Worm (Caenorhabditis elegans) whole organism, L1 larva: ENCODE measurements around the gene actl-1.

ENCODE experiments used
- C04F5.9 ChIP-seq: sonication (generic microtip); optimal IDR thresholded peaks from 2 replicates; lab custom pipeline; 2016; ENCODE audit warnings: missing genetic modification characterization, missing compliant biosample characterization
- aha-1 ChIP-seq: fragments of 150-350 bp; optimal IDR thresholded peaks from 2 replicates; lab custom pipeline; 2014; ENCODE audit warnings: missing biosample characterization, missing genetic modification characterization
- alr-1 ChIP-seq: fragments of 200-800 bp; sonication (Bioruptor generic); optimal IDR thresholded peaks from 2 replicates; lab custom pipeline; 2018; ENCODE audit warnings: borderline replicate concordance, mild to moderate bottlenecking, missing genetic modification characterization, missing compliant biosample characterization
- aly-2 ChIP-seq: fragments of 150-350 bp; optimal IDR thresholded peaks from 2 replicates; lab custom pipeline; 2014; ENCODE audit warnings: missing biosample characterization, missing genetic modification characterization
- blmp-1 ChIP-seq: fragments of 150-350 bp; optimal IDR thresholded peaks from 2 replicates; lab custom pipeline; 2014; ENCODE audit warnings: missing biosample characterization, missing genetic modification characterization
- ces-1 ChIP-seq: fragments of 150-350 bp; optimal IDR thresholded peaks from 2 replicates; lab custom pipeline; 2014; ENCODE audit warnings: missing biosample characterization, missing genetic modification reagents, missing genetic modification characterization
- dsc-1 ChIP-seq: sonication (generic microtip); optimal IDR thresholded peaks from 2 replicates; lab custom pipeline; 2016; ENCODE audit warnings: mild to moderate bottlenecking, missing genetic modification characterization, missing compliant biosample characterization
- efl-1 ChIP-seq, 4 experiments: fragments of 150-350 bp; optimal IDR thresholded peaks in 3 of 4; peaks in 1 of 4; 1 replicate in 1 of 4; 2 replicates in 3 of 4; lab custom pipeline; 2014; ENCODE audit warnings: missing biosample characterization in 2 of 4, missing genetic modification characterization in 2 of 4, missing genetic modification reagents in 2 of 4
- egl-27 ChIP-seq, 2 experiments: fragments of 150-350 bp in 1 of 2; sonication (generic microtip); optimal IDR thresholded peaks; 3 replicates each; lab custom pipeline; 2017 to 2018; ENCODE audit warnings: missing biosample characterization in 2 of 2, missing genetic modification characterization in 2 of 2, missing genetic modification reagents in 2 of 2
- elt-2 ChIP-seq: sonication (generic microtip); optimal IDR thresholded peaks from 2 replicates; lab custom pipeline; 2016; ENCODE audit warnings: missing genetic modification characterization, mild to moderate bottlenecking, inconsistent platforms, missing compliant biosample characterization, missing genetic modification reagents
- elt-3 ChIP-seq, 6 experiments: fragments of 150-350 bp in 1 of 6; sonication (generic microtip); optimal IDR thresholded peaks; 2 replicates each; lab custom pipeline; 2017 to 2018; ENCODE audit warnings: missing biosample characterization in 6 of 6, missing genetic modification characterization in 6 of 6, inconsistent platforms in 1 of 6
- fkh-10 ChIP-seq: sonication (generic microtip); optimal IDR thresholded peaks from 2 replicates; lab custom pipeline; 2017; ENCODE audit warnings: missing biosample characterization, missing genetic modification reagents, missing genetic modification characterization
- fkh-4 ChIP-seq: sonication (generic microtip); optimal IDR thresholded peaks from 2 replicates; lab custom pipeline; 2016; ENCODE audit warnings: missing compliant biosample characterization, missing genetic modification characterization, borderline replicate concordance
- fkh-8 ChIP-seq: sonication (generic microtip); optimal IDR thresholded peaks from 2 replicates; lab custom pipeline; 2016; ENCODE audit warnings: mild to moderate bottlenecking, missing genetic modification characterization, missing compliant biosample characterization
- lin-14 ChIP-seq: fragments of 200-800 bp; sonication (Bioruptor generic); optimal IDR thresholded peaks from 2 replicates; lab custom pipeline; 2018; ENCODE audit warnings: mild to moderate bottlenecking, missing genetic modification characterization, moderate library complexity, missing compliant biosample characterization
- lin-35 ChIP-seq, 2 experiments: fragments of 150-350 bp; optimal IDR thresholded peaks; 2 replicates each; lab custom pipeline; 2014; ENCODE audit warnings: missing biosample characterization in 2 of 2, missing genetic modification characterization in 2 of 2, missing genetic modification reagents in 2 of 2
- lir-3 ChIP-seq: sonication (generic microtip); optimal IDR thresholded peaks from 2 replicates; lab custom pipeline; 2016; ENCODE audit warnings: mild to moderate bottlenecking, missing genetic modification characterization, moderate library complexity, missing compliant biosample characterization; ENCODE audit not compliant: poor library complexity
- lsy-2 ChIP-seq, 2 experiments: fragments of 150-350 bp; optimal IDR thresholded peaks; 2 replicates each; lab custom pipeline; 2014; ENCODE audit warnings: missing biosample characterization in 2 of 2, missing genetic modification characterization in 2 of 2
- mab-9 ChIP-seq: fragments of 200-800 bp; sonication (Bioruptor generic); IDR thresholded peaks from 2 replicates; pipeline ENCODE4 v1.3.6; 2022; ENCODE audit warnings: missing genetic modification reagents, missing genetic modification characterization, missing compliant biosample characterization
- mdl-1 ChIP-seq, 2 experiments: fragments of 150-350 bp; optimal IDR thresholded peaks; 2 replicates each; lab custom pipeline; 2014 to 2017; ENCODE audit warnings: missing biosample characterization in 2 of 2, missing genetic modification characterization in 2 of 2, inconsistent platforms in 1 of 2
- mep-1 ChIP-seq: fragments of 150-350 bp; optimal IDR thresholded peaks from 2 replicates; lab custom pipeline; 2014; ENCODE audit warnings: missing biosample characterization, missing genetic modification characterization
- nhr-11 ChIP-seq: fragments of 150-350 bp; optimal IDR thresholded peaks from 2 replicates; lab custom pipeline; 2014; ENCODE audit warnings: missing biosample characterization, missing genetic modification characterization
- nhr-12 ChIP-seq: sonication (generic microtip); optimal IDR thresholded peaks from 2 replicates; lab custom pipeline; 2017; ENCODE audit warnings: missing biosample characterization, missing genetic modification characterization
- nhr-19 ChIP-seq: fragments of 200-800 bp; sonication (Bioruptor generic); conservative IDR thresholded peaks from 2 replicates; pipeline ENCODE4 v1.3.6; 2022; ENCODE audit warnings: missing genetic modification characterization, missing compliant biosample characterization
- nhr-20 ChIP-seq: sonication (generic microtip); optimal IDR thresholded peaks from 2 replicates; lab custom pipeline; 2016; ENCODE audit warnings: mild to moderate bottlenecking, missing genetic modification characterization, missing compliant biosample characterization
- nhr-47 ChIP-seq: sonication (generic microtip); optimal IDR thresholded peaks from 2 replicates; lab custom pipeline; 2016; ENCODE audit warnings: mild to moderate bottlenecking, missing genetic modification characterization, moderate library complexity, missing compliant biosample characterization
- nhr-71 ChIP-seq: sonication (generic microtip); optimal IDR thresholded peaks from 2 replicates; lab custom pipeline; 2016; ENCODE audit warnings: mild to moderate bottlenecking, missing genetic modification characterization, moderate library complexity, missing compliant biosample characterization
- nhr-85 ChIP-seq: sonication (generic microtip); peaks from one replicate; lab custom pipeline; 2016; ENCODE audit warnings: missing genetic modification characterization, inconsistent platforms, missing compliant biosample characterization
- nhr-90 ChIP-seq: sonication (generic microtip); optimal IDR thresholded peaks from 2 replicates; lab custom pipeline; 2016; ENCODE audit warnings: mild to moderate bottlenecking, missing genetic modification characterization, missing compliant biosample characterization; ENCODE audit not compliant: poor library complexity
- pqm-1 ChIP-seq: sonication (generic microtip); optimal IDR thresholded peaks from 3 replicates; lab custom pipeline; 2017; ENCODE audit warnings: missing biosample characterization, missing genetic modification characterization
- rnt-1 ChIP-seq: sonication (generic microtip); optimal IDR thresholded peaks from 2 replicates; lab custom pipeline; 2016; ENCODE audit warnings: mild to moderate bottlenecking, missing genetic modification characterization, moderate library complexity, missing compliant biosample characterization
- skn-1 ChIP-seq: fragments of 150-350 bp; optimal IDR thresholded peaks from 2 replicates; lab custom pipeline; 2014; ENCODE audit warnings: missing biosample characterization, missing genetic modification characterization
- snpc-4 ChIP-seq: fragments of 150-350 bp; optimal IDR thresholded peaks from 2 replicates; lab custom pipeline; 2014; ENCODE audit warnings: missing biosample characterization, missing genetic modification characterization
- sox-4 ChIP-seq: sonication (generic microtip); optimal IDR thresholded peaks from 2 replicates; lab custom pipeline; 2016; ENCODE audit warnings: missing genetic modification characterization, missing compliant biosample characterization
- sptf-1 ChIP-seq: fragments of 150-350 bp; optimal IDR thresholded peaks from 2 replicates; lab custom pipeline; 2014; ENCODE audit warnings: missing biosample characterization, missing genetic modification characterization
- tlp-1 ChIP-seq: fragments of 150-350 bp; optimal IDR thresholded peaks from 2 replicates; lab custom pipeline; 2014; ENCODE audit warnings: missing biosample characterization, missing genetic modification characterization
- unc-98 ChIP-seq: fragments of 200-800 bp; sonication (Bioruptor generic); IDR thresholded peaks from 2 replicates; pipeline ENCODE4 v1.3.6; 2022; ENCODE audit warnings: missing genetic modification characterization, missing compliant biosample characterization
- zip-4 ChIP-seq: fragments of 200-800 bp; sonication (Bioruptor generic); optimal IDR thresholded peaks from 2 replicates; lab custom pipeline; 2018; ENCODE audit warnings: mild to moderate bottlenecking, missing genetic modification characterization, moderate library complexity, missing compliant biosample characterization
- ztf-11 ChIP-seq, 2 experiments: sonication (generic microtip); optimal IDR thresholded peaks; 2 replicates each; lab custom pipeline; 2016 to 2017; ENCODE audit warnings: missing genetic modification characterization in 2 of 2, missing biosample characterization in 1 of 2, missing compliant biosample characterization in 1 of 2

Gene actl-1

ce11 chrX:6517025-6517770, 17.6 kb upstream of the actl-1 start:
- TF ChIP-seq lir-3 (tag; lab: Kevin White, UChicago) = no peak
- TF ChIP-seq elt-2 (tag; lab: Kevin White, UChicago) = peak; percentile 95
- TF ChIP-seq aly-2 = no peak
- peak; percentile 42 for TF ChIP-seq nhr-71
- TF ChIP-seq lin-35 (GFP tag; optimal IDR thresholded peaks at IDR 0.05; lab: Kevin White, UChicago) = peak in 1 of 2 experiments; percentile 26
- TF ChIP-seq pqm-1 (tag; lab: Kevin White, UChicago) = no peak
- no peak for TF ChIP-seq lsy-2 (tag; optimal IDR thresholded peaks at IDR 0.05; lab: Kevin White, UChicago)
- TF ChIP-seq alr-1 (tag; lab: Kevin White, UChicago) = no peak
- no peak for TF ChIP-seq tlp-1
- TF ChIP-seq nhr-19 (GFP tag; lab: Robert Waterston, UW) = no peak
- TF ChIP-seq ces-1 (GFP tag; lab: Kevin White, UChicago) = no peak

DNA sequence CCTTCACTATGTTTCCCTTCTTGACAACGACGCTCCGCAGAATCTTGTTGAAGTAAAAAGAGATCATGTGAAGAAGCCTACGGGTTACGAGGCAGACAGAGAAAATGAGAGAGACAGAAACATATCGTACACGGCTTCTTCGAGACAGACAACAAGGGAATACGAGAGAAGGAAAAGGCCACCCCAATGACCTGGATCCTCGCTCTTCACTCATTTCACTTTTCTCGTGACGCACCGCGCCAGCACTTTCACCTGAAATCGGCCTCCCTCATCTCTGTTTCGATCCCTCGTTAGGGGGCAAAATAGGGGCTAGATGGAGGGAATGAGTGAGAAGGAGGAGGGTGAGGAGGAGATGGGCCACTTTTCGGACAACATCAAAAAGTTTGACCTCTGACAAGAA, 15.6 kb upstream of the actl-1 start:
- TF ChIP-seq sox-4 (tag; lab: Kevin White, UChicago) (no peak), fkh-8 (tag; lab: Kevin White, UChicago) (no peak), mdl-1 (tag; optimal IDR thresholded peaks at IDR 0.05; lab: Kevin White, UChicago) (no peak), fkh-4 (tag; lab: Kevin White, UChicago) (no peak), egl-27 (tag; optimal IDR thresholded peaks at IDR 0.05; lab: Kevin White, UChicago) (no peak), rnt-1 (no peak), blmp-1 (peak; percentile 100), skn-1 (no peak)

DNA sequence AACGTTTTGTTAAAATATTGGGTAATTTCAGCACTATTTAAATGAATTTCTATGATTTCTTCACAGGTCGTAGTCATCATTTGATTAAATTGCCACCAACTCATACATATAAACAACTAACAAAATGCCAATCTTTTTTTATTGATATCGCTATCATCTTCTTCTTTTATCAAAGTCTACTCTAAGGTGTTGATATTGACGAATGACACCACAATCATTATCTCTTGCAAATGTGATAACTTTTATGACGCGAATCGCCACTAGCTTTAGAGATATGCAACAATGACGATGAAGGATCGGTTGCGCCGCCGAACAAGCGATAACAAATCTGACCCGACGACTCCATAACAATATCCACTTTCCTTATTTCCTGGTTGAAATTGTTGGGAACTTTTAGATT, 14.8 kb upstream of the actl-1 start:
- TF ChIP-seq lin-14 (GFP tag; lab: Kevin White, UChicago) (peak; percentile 18), mab-9 (GFP tag; lab: Robert Waterston, UW) (no peak), ztf-11 (tag; optimal IDR thresholded peaks at IDR 0.05; lab: Kevin White, UChicago) (no peak), elt-2 (tag; lab: Kevin White, UChicago) (peak; percentile 45), blmp-1 (peak; percentile 78), sptf-1 (tag; lab: Kevin White, UChicago) (no peak), sox-4 (tag; lab: Kevin White, UChicago) (no peak), elt-3 (tag; optimal IDR thresholded peaks at IDR 0.05; lab: Kevin White, UChicago) (peak in 5 of 6 experiments; percentile 41 to 75 (median 56)), nhr-12 (tag; lab: Kevin White, UChicago) (no peak), fkh-10 (GFP tag; lab: Kevin White, UChicago) (no peak), nhr-20 (tag; lab: Kevin White, UChicago) (peak; percentile 5), mep-1 (tag; lab: Kevin White, UChicago) (no peak)

ce11 chrX:6511985-6512384, 12.3 kb upstream of the actl-1 start, which contains the start of gene ttr-35:
Gene ttr-35 (plus strand): TSS chrX:6512285.
- TF ChIP-seq nhr-11 (no peak), nhr-12 (tag; lab: Kevin White, UChicago) (no peak), nhr-85 (tag; lab: Kevin White, UChicago) (no peak), aha-1 (no peak), nhr-90 (no peak), dsc-1 (tag; lab: Kevin White, UChicago) (no peak), mab-9 (GFP tag; lab: Robert Waterston, UW) (no peak), ces-1 (GFP tag; lab: Kevin White, UChicago) (no peak), efl-1 (optimal IDR thresholded peaks at IDR 0.05; lab: Kevin White, UChicago) (no peak), efl-1 (GFP tag; optimal IDR thresholded peaks at IDR 0.05 in 1 of 2; lab: Kevin White, UChicago) (no peak), nhr-47 (tag; lab: Kevin White, UChicago) (no peak), mep-1 (tag; lab: Kevin White, UChicago) (no peak), unc-98 (GFP tag; lab: Robert Waterston, UW) (no peak), snpc-4 (tag; lab: Kevin White, UChicago) (no peak), lsy-2 (tag; optimal IDR thresholded peaks at IDR 0.05; lab: Kevin White, UChicago) (no peak), aly-2 (no peak), zip-4 (GFP tag; lab: Kevin White, UChicago) (no peak), C04F5.9 (tag; lab: Kevin White, UChicago) (no peak)
